Worm (Caenorhabditis elegans) whole organism, young adult: ENCODE results near the gene chil-18.

Experiments used
- ZK185.1 ChIP-seq: sonication (generic microtip); optimal IDR thresholded peaks from 2 replicates; lab custom pipeline; 2016; ENCODE audit warnings: mild to moderate bottlenecking, missing genetic modification characterization, missing compliant biosample characterization; ENCODE audit not compliant: poor library complexity, severe bottlenecking
- mcd-1 ChIP-seq: fragments of 200-800 bp; sonication (Bioruptor generic); IDR thresholded peaks from 2 replicates; pipeline ENCODE4 v1.3.6; 2022; ENCODE audit warnings: missing genetic modification reagents, missing genetic modification characterization, missing compliant biosample characterization
- snpc-3.4 ChIP-seq: sonication (generic microtip); optimal IDR thresholded peaks from 2 replicates; lab custom pipeline; 2017; ENCODE audit warnings: missing genetic modification characterization, mild to moderate bottlenecking, missing compliant biosample characterization, antibody characterized with exemption, moderate library complexity, missing genotype, missing genetic modification reagents

DNA sequence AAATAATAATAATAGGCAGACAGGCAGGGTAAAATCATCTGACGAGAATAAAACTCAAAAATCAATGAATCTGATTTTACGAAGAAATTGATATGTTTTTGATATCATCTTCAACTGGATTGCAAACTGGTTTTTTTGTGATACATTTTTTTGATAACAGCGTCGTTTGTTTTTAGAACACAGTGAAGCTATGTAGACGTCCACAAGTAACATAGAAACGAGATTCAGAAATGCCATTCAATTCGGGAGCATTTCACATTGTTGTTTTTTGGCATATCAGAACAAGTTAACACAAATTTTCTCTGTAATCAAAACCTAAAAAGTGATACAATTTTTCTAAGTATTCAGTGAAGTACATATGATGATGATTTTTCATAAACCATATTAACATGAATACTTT lies 9.8 kb upstream of the chil-18 start, which contains the start of gene chil-13:
- TF ChIP-seq mcd-1 (GFP tag; lab: Robert Waterston, UW) (no peak), ZK185.1 (tag; lab: Kevin White, UChicago) (no peak), snpc-3.4 (tag; lab: Kevin White, UChicago) (no peak)
